Fruit fly (Drosophila melanogaster) Kc167 (cell line): ENCODE data around the gene PolQ.

Experiments
- Myc ChIP-seq: fragments of >200 bp; optimal IDR thresholded peaks from 2 replicates; lab custom pipeline; 2017; ENCODE audit warnings: missing external identifiers
- Sin3A ChIP-seq: fragments of >200 bp; optimal IDR thresholded peaks from 2 replicates; lab custom pipeline; 2018; ENCODE audit warnings: missing external identifiers
- h ChIP-seq: fragments of >200 bp; optimal IDR thresholded peaks from 3 replicates; lab custom pipeline; 2018; ENCODE audit warnings: missing external identifiers
- insv ChIP-seq: fragments of >200 bp; optimal IDR thresholded peaks from 3 replicates; lab custom pipeline; 2018; ENCODE audit warnings: missing external identifiers
- psq ChIP-seq: fragments of >200 bp; optimal IDR thresholded peaks from 2 replicates; lab custom pipeline; 2017; ENCODE audit warnings: missing external identifiers
- ttk ChIP-seq: sonication (Bioruptor generic); optimal IDR thresholded peaks from 2 replicates; lab custom pipeline; 2017; ENCODE audit warnings: missing external identifiers

DNA sequence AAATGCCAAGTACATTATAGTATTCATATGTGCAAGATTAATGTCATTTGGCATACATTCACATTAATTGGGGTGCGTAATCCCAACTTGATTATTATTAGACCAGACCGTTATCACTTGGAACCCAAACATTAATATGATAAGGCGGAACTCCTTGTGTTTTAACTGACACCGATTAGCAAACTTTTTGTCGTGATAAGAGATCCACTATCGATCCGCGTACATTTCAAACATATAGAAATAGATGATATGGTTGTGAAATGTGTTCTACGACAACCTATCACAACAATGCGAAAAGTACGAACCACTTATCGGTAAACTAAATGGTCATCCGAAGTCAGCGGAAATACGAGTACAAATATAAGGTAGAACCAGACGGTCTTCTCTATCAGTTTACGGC is 27.1 kb upstream of the PolQ start, which contains the start of gene Ugt37A2:
- no peak for TF ChIP-seq h (lab: Kevin White, UChicago)
- TF ChIP-seq Myc (lab: Kevin White, UChicago) = no peak
- TF ChIP-seq psq (lab: Kevin White, UChicago) = no peak
- no peak for TF ChIP-seq ttk (lab: Kevin White, UChicago)
- TF ChIP-seq insv (lab: Kevin White, UChicago) = no peak
- TF ChIP-seq Sin3A = no peak
